Fruit fly (Drosophila melanogaster): Measurements from ENCODE around the gene Phyhd1.

The Phyhd1 gene

dm6 chr3R:10699020-10699951 lies 18.6 kb upstream of the Phyhd1 start:
- TF ChIP-seq foxo (GFP tag; optimal IDR thresholded peaks at IDR 0.05) (peak in 1 of 2 experiments; percentile 5), Dif (GFP tag; optimal IDR thresholded peaks at IDR 0.05; ENCODE audit: partially characterized antibody) (peak; percentile 44), h (GFP tag; optimal IDR thresholded peaks at IDR 0.05) (no peak), Rel (GFP tag; optimal IDR thresholded peaks at IDR 0.05) (no peak), Rel (tag; optimal IDR thresholded peaks at IDR 0.05) (peak; percentile 95), Jra (GFP tag; optimal IDR thresholded peaks at IDR 0.05) (no peak)

dm6 chr3R:10696371-10696777 lies 15.6 kb upstream of the Phyhd1 start, which contains the start of the genes pug, CG14683 and CG46459:
pug (plus strand) TSS chr3R:10696534.
CG14683 (plus strand) TSS chr3R:10696647.
CG46459 (plus strand) TSS chr3R:10696647.
- TF ChIP-seq dsf (GFP tag; optimal IDR thresholded peaks at IDR 0.05; ENCODE audit: borderline replicate concordance) (no peak), OdsH (GFP tag; optimal IDR thresholded peaks at IDR 0.05) (peak; percentile 8), ey (GFP tag; optimal IDR thresholded peaks at IDR 0.05) (peak; percentile 32), Rel (GFP tag; optimal IDR thresholded peaks at IDR 0.05) (no peak), Rel (tag; optimal IDR thresholded peaks at IDR 0.05) (peak; percentile 34), pan (optimal IDR thresholded peaks at IDR 0.05) (no peak), Hr83 (GFP tag; optimal IDR thresholded peaks at IDR 0.05; ENCODE audit: poor library complexity, severe bottlenecking) (peak; percentile 11), rgr (GFP tag; optimal IDR thresholded peaks at IDR 0.05) (peak; percentile 33), sage (GFP tag; optimal IDR thresholded peaks at IDR 0.05) (no peak), HLH106 (tag; optimal IDR thresholded peaks at IDR 0.05) (peak; percentile 46), jim (GFP tag; optimal IDR thresholded peaks at IDR 0.05) (no peak), fru (GFP tag; optimal IDR thresholded peaks at IDR 0.05) (peak; percentile 49), Hnf4 (GFP tag; optimal IDR thresholded peaks at IDR 0.05) (no peak), Myc (optimal IDR thresholded peaks at IDR 0.05) (peak; percentile 31), GATAd (GFP tag; optimal IDR thresholded peaks at IDR 0.05) (peak; percentile 26), Abd-B (GFP tag; optimal IDR thresholded peaks at IDR 0.05) (no peak), h (GFP tag; optimal IDR thresholded peaks at IDR 0.05) (peak; percentile 73), Jra (GFP tag; optimal IDR thresholded peaks at IDR 0.05) (peak; percentile 55), usp (GFP tag; optimal IDR thresholded peaks at IDR 0.05) (no peak), dl (GFP tag; optimal IDR thresholded peaks at IDR 0.05; ENCODE audit: insufficient read depth in 1 of 2, partially characterized antibody in 2 of 2) (no peak), sv (GFP tag; optimal IDR thresholded peaks at IDR 0.05) (peak; percentile 40), br (GFP tag; optimal IDR thresholded peaks at IDR 0.05) (peak; percentile 15), foxo (GFP tag; optimal IDR thresholded peaks at IDR 0.05) (peak in 1 of 2 experiments; percentile 63), CrebA (GFP tag; optimal IDR thresholded peaks at IDR 0.05; ENCODE audit: borderline replicate concordance) (no peak)

DNA sequence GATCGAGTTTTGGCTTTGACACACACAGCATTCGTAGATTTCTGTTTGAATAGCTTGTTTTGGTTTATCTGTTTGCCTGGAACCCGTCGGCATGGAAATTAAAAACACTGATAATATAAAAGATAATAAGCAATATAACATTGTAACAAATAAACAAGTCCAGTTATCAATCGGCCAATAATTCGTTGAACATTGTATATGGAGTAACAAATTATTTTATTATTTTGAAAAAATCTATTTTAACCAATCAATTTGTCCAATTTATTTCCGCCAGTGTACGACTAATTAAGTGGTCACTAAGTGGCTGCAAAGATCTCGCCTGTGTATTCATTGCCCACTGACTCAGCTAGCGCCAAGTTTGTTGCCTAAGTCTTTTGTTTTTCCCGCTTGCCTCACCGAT lies 8.1 kb upstream of the Phyhd1 start:
- no peak for TF ChIP-seq Jra (GFP tag; optimal IDR thresholded peaks at IDR 0.05)
- no peak for TF ChIP-seq dmrt93B (GFP tag; optimal IDR thresholded peaks at IDR 0.05)
- TF ChIP-seq Rel (GFP tag; optimal IDR thresholded peaks at IDR 0.05) = no peak
- no peak for TF ChIP-seq Rel (tag; optimal IDR thresholded peaks at IDR 0.05)

DNA sequence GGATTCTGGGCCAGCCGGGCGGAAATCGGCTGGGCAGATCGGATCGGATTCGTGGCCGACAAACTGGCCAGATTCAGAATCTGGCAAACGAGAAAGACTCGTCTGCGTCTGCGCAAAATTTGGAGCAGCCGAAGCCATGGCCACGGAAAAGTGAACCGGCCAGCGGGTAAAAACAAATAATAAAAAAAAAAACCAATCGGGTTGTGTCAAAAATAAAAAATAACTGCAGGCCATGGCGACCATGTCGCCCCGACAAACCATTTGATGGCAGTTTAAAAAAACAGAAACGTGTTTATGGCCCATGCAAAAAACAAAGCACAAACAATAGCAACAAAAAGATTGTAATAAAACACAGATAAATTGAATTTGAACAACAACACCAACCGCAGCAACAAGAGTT lies 7.4 kb upstream of the Phyhd1 start:
- no peak for TF ChIP-seq br (GFP tag; optimal IDR thresholded peaks at IDR 0.05)
- no peak for TF ChIP-seq psq (GFP tag; optimal IDR thresholded peaks at IDR 0.05)
- TF ChIP-seq jim (GFP tag; optimal IDR thresholded peaks at IDR 0.05) = no peak
- no peak for TF ChIP-seq dsf (GFP tag; optimal IDR thresholded peaks at IDR 0.05; ENCODE audit: borderline replicate concordance)

- TF ChIP-seq h (GFP tag; optimal IDR thresholded peaks at IDR 0.05) (no peak), Vsx2 (GFP tag; optimal IDR thresholded peaks at IDR 0.05; ENCODE audit: partially characterized antibody) (no peak), CG32264 (GFP tag; optimal IDR thresholded peaks at IDR 0.05) (no peak), GATAd (GFP tag; optimal IDR thresholded peaks at IDR 0.05) (no peak), Hnf4 (GFP tag; optimal IDR thresholded peaks at IDR 0.05) (no peak), Dif (GFP tag; optimal IDR thresholded peaks at IDR 0.05; ENCODE audit: partially characterized antibody) (no peak), Abd-B (GFP tag; optimal IDR thresholded peaks at IDR 0.05) (no peak), Hr78 (GFP tag; optimal IDR thresholded peaks at IDR 0.05) (no peak), rgr (GFP tag; optimal IDR thresholded peaks at IDR 0.05) (no peak), tai (GFP tag; optimal IDR thresholded peaks at IDR 0.05) (no peak), br (GFP tag; optimal IDR thresholded peaks at IDR 0.05) (no peak), Hr83 (GFP tag; optimal IDR thresholded peaks at IDR 0.05; ENCODE audit: poor library complexity, severe bottlenecking) (no peak)
These were observed 6.6 kb upstream of the Phyhd1 start for dm6 chr3R:10687312-10687711.
